Fruit fly (Drosophila melanogaster) whole organism, embryonic: ENCODE results near the gene Pino.

Source experiments
- Aef1 ChIP-seq: fragments of 200-800 bp; sonication (Bioruptor generic); IDR thresholded peaks from 3 replicates; pipeline ENCODE4 v1.3.6; 2022; ENCODE audit warnings: missing biosample characterization, missing genetic modification characterization
- Antp ChIP-seq: fragments of 200-800 bp; sonication (Bioruptor generic); optimal IDR thresholded peaks from 3 replicates; lab custom pipeline; 2016; ENCODE audit warnings: missing biosample characterization, missing genetic modification characterization
- BEAF-32 ChIP-seq: fragments of 200-800 bp; sonication (Bioruptor generic); optimal IDR thresholded peaks from 3 replicates; lab custom pipeline; 2017; ENCODE audit warnings: missing biosample characterization, missing genetic modification characterization, mild to moderate bottlenecking, moderate library complexity, missing genetic modification reagents
- Bgb ChIP-seq: fragments of 200-800 bp; sonication (Bioruptor generic); IDR thresholded peaks from 2 replicates; pipeline ENCODE4 v1.3.6; 2022; ENCODE audit warnings: missing biosample characterization, missing genetic modification characterization; ENCODE audit not compliant: partially characterized antibody
- CG11723 ChIP-seq: fragments of 200-800 bp; sonication (Bioruptor generic); optimal IDR thresholded peaks from 2 replicates; lab custom pipeline; 2017; ENCODE audit warnings: missing biosample characterization, mild to moderate bottlenecking, missing genetic modification characterization
- CG12236 ChIP-seq: fragments of 200-800 bp; sonication (Bioruptor generic); optimal IDR thresholded peaks from 2 replicates; lab custom pipeline; 2016; ENCODE audit warnings: missing biosample characterization, missing genetic modification characterization
- CG12942 ChIP-seq: fragments of 200-800 bp; sonication (Bioruptor generic); optimal IDR thresholded peaks from 3 replicates; lab custom pipeline; 2016; ENCODE audit warnings: missing biosample characterization, missing genetic modification characterization
- CG13287 ChIP-seq: fragments of 200-800 bp; sonication (Bioruptor generic); IDR thresholded peaks from 2 replicates; pipeline ENCODE4 v1.3.6; 2022; ENCODE audit warnings: missing biosample characterization, missing genetic modification characterization; ENCODE audit not compliant: partially characterized antibody
- CG14441 ChIP-seq: fragments of 200-800 bp; sonication (Bioruptor generic); IDR thresholded peaks from 2 replicates; pipeline ENCODE4 v1.3.6; 2022; ENCODE audit warnings: missing biosample characterization, missing genetic modification characterization
- CG14667 ChIP-seq: fragments of 200-800 bp; sonication (Bioruptor generic); IDR thresholded peaks from 2 replicates; pipeline ENCODE4 v1.3.6; 2022; ENCODE audit warnings: missing biosample characterization, missing genetic modification characterization
- CG15479 ChIP-seq: fragments of 200-800 bp; sonication (Bioruptor generic); optimal IDR thresholded peaks from 3 replicates; lab custom pipeline; 2019; ENCODE audit warnings: missing biosample characterization, mild to moderate bottlenecking, missing genetic modification characterization, moderate library complexity
- CG15696 ChIP-seq: fragments of 200-800 bp; sonication (Bioruptor generic); optimal IDR thresholded peaks from 2 replicates; lab custom pipeline; 2019; ENCODE audit warnings: missing biosample characterization, mild to moderate bottlenecking, missing genetic modification characterization, moderate library complexity
- CG1792 ChIP-seq: fragments of 200-800 bp; sonication (Bioruptor generic); optimal IDR thresholded peaks from 2 replicates; lab custom pipeline; 2016; ENCODE audit warnings: missing biosample characterization, missing genetic modification characterization
- CG18476 ChIP-seq: fragments of 200-800 bp; sonication (Bioruptor generic); optimal IDR thresholded peaks from 2 replicates; lab custom pipeline; 2016; ENCODE audit warnings: missing biosample characterization, mild to moderate bottlenecking, missing genetic modification characterization
- CG32772 ChIP-seq: fragments of 200-800 bp; sonication (Bioruptor generic); IDR thresholded peaks from 2 replicates; pipeline ENCODE4 v1.3.6; 2022; ENCODE audit warnings: missing biosample characterization, missing genetic modification characterization
- CG3838 ChIP-seq: fragments of 200-800 bp; sonication (Bioruptor generic); optimal IDR thresholded peaks from 3 replicates; lab custom pipeline; 2016; ENCODE audit warnings: missing biosample characterization, missing genetic modification characterization
- CG4282 ChIP-seq: fragments of 200-800 bp; sonication (Bioruptor generic); optimal IDR thresholded peaks from 2 replicates; lab custom pipeline; 2016; ENCODE audit warnings: missing biosample characterization, missing genetic modification characterization
- CG4424 ChIP-seq: fragments of 200-800 bp; sonication (Bioruptor generic); optimal IDR thresholded peaks from 3 replicates; lab custom pipeline; 2016; ENCODE audit warnings: missing biosample characterization, missing genetic modification characterization
- CG5245 ChIP-seq: fragments of 200-800 bp; sonication (Bioruptor generic); optimal IDR thresholded peaks from 3 replicates; lab custom pipeline; 2016; ENCODE audit warnings: missing biosample characterization, missing genetic modification characterization
- CG6813 ChIP-seq: fragments of 200-800 bp; sonication (Bioruptor generic); optimal IDR thresholded peaks from 2 replicates; lab custom pipeline; 2017; ENCODE audit warnings: missing biosample characterization, missing genetic modification characterization, mild to moderate bottlenecking, moderate library complexity, missing genetic modification reagents
- CG8089 ChIP-seq: fragments of 200-800 bp; sonication (Bioruptor generic); optimal IDR thresholded peaks from 3 replicates; lab custom pipeline; 2016; ENCODE audit warnings: missing biosample characterization, missing genetic modification characterization
- CG9215 ChIP-seq: fragments of 200-800 bp; sonication (Bioruptor generic); IDR thresholded peaks from 2 replicates; pipeline ENCODE4 v1.3.6; 2022; ENCODE audit warnings: missing biosample characterization, missing genetic modification characterization
- CG9437 ChIP-seq: fragments of 200-800 bp; sonication (Bioruptor generic); optimal IDR thresholded peaks from 2 replicates; lab custom pipeline; 2018; ENCODE audit warnings: missing biosample characterization, mild to moderate bottlenecking, missing genetic modification characterization
- CG9609 ChIP-seq: fragments of 200-800 bp; sonication (Bioruptor generic); optimal IDR thresholded peaks from 3 replicates; lab custom pipeline; 2016; ENCODE audit warnings: missing biosample characterization, missing genetic modification characterization
- CG9932 ChIP-seq: fragments of 200-800 bp; sonication (Bioruptor generic); IDR thresholded peaks from 2 replicates; pipeline ENCODE4 v1.3.6; 2022; ENCODE audit warnings: missing biosample characterization, missing genetic modification characterization
- CHES-1-like ChIP-seq: fragments of 200-800 bp; sonication (Bioruptor generic); optimal IDR thresholded peaks from 2 replicates; lab custom pipeline; 2016; ENCODE audit warnings: missing biosample characterization, missing genetic modification characterization
- CoRest ChIP-seq: fragments of 200-800 bp; sonication (Bioruptor generic); optimal IDR thresholded peaks from 3 replicates; lab custom pipeline; 2018; ENCODE audit warnings: missing biosample characterization, mild to moderate bottlenecking, missing genetic modification characterization, moderate library complexity
- ERR ChIP-seq: fragments of 200-800 bp; sonication (Bioruptor generic); optimal IDR thresholded peaks from 2 replicates; lab custom pipeline; 2016; ENCODE audit warnings: missing biosample characterization, missing genetic modification characterization
- Elba2 ChIP-seq: fragments of 200-800 bp; sonication (Bioruptor generic); optimal IDR thresholded peaks from 3 replicates; lab custom pipeline; 2016; ENCODE audit warnings: missing biosample characterization, missing genetic modification characterization
- Fer1 ChIP-seq: fragments of 200-800 bp; sonication (Bioruptor generic); optimal IDR thresholded peaks from 2 replicates; lab custom pipeline; 2017; ENCODE audit warnings: missing biosample characterization, mild to moderate bottlenecking, missing genetic modification characterization
- HHEX ChIP-seq: fragments of 200-800 bp; sonication (Bioruptor generic); optimal IDR thresholded peaks from 3 replicates; lab custom pipeline; 2017; ENCODE audit warnings: missing biosample characterization, mild to moderate bottlenecking, missing genetic modification characterization, missing genetic modification reagents
- Jarid2 ChIP-seq: fragments of 200-800 bp; sonication (Bioruptor generic); optimal IDR thresholded peaks from 3 replicates; lab custom pipeline; 2017; ENCODE audit warnings: mild to moderate bottlenecking, missing biosample characterization, missing genetic modification reagents, missing genetic modification characterization
- Med ChIP-seq: fragments of 200-800 bp; sonication (Bioruptor generic); peaks from one replicate; lab custom pipeline; 2016; ENCODE audit warnings: missing biosample characterization, missing genetic modification characterization, mild to moderate bottlenecking, inconsistent platforms, moderate library complexity
- NFAT ChIP-seq: fragments of 200-800 bp; sonication (Bioruptor generic); IDR thresholded peaks from 2 replicates; pipeline ENCODE4 v1.3.6; 2022; ENCODE audit warnings: missing biosample characterization, missing genetic modification characterization
- Nf-YB ChIP-seq: fragments of 200-800 bp; sonication (Bioruptor generic); optimal IDR thresholded peaks from 3 replicates; lab custom pipeline; 2019; ENCODE audit warnings: missing biosample characterization, mild to moderate bottlenecking, missing genetic modification characterization, moderate library complexity
- Sin3A ChIP-seq: fragments of >200 bp; optimal IDR thresholded peaks from 2 replicates; lab custom pipeline; 2018
- Six4 ChIP-seq: fragments of 200-800 bp; sonication (Bioruptor generic); optimal IDR thresholded peaks from 2 replicates; lab custom pipeline; 2016; ENCODE audit warnings: missing biosample characterization, missing genetic modification characterization
- Taf1 ChIP-seq: fragments of 200-800 bp; sonication (Bioruptor generic); IDR thresholded peaks from 2 replicates; pipeline ENCODE4 v1.3.6; 2022; ENCODE audit warnings: missing biosample characterization, missing genetic modification characterization
- Vsx1 ChIP-seq: fragments of 200-800 bp; sonication (Bioruptor generic); optimal IDR thresholded peaks from 2 replicates; lab custom pipeline; 2017; ENCODE audit warnings: missing biosample characterization, mild to moderate bottlenecking, missing genetic modification characterization, missing genetic modification reagents
- Xbp1 ChIP-seq: fragments of 200-800 bp; sonication (Bioruptor generic); optimal IDR thresholded peaks from 3 replicates; lab custom pipeline; 2016; ENCODE audit warnings: missing biosample characterization, mild to moderate bottlenecking, missing genetic modification characterization
- ash1 ChIP-seq: fragments of 200-800 bp; sonication (Bioruptor generic); optimal IDR thresholded peaks from 2 replicates; lab custom pipeline; 2018; ENCODE audit warnings: missing biosample characterization, mild to moderate bottlenecking, missing genetic modification characterization
- az2 ChIP-seq: fragments of 200-800 bp; sonication (Bioruptor generic); optimal IDR thresholded peaks from 3 replicates; lab custom pipeline; 2016; ENCODE audit warnings: missing biosample characterization, missing genetic modification characterization
- ftz-f1 ChIP-seq: fragments of 200-800 bp; sonication (Bioruptor generic); optimal IDR thresholded peaks from 2 replicates; lab custom pipeline; 2016; ENCODE audit warnings: missing biosample characterization, missing genetic modification characterization
- gt ChIP-seq: fragments of 200-800 bp; sonication (Bioruptor generic); IDR thresholded peaks from 2 replicates; pipeline ENCODE4 v1.3.6; 2022; ENCODE audit warnings: missing biosample characterization, missing genetic modification characterization
- lov ChIP-seq, 2 experiments: fragments of 200-800 bp in 1 of 2; fragments of >200 bp in 1 of 2; sonication (Bioruptor generic) in 1 of 2; IDR thresholded peaks in 1 of 2; optimal IDR thresholded peaks in 1 of 2; 2 replicates in 1 of 2; 3 replicates in 1 of 2; pipeline versions ENCODE4 v1.3.6 to Lab custom; 2017 to 2022; ENCODE audit warnings: missing biosample characterization in 1 of 2, missing genetic modification characterization in 1 of 2
- luna ChIP-seq: fragments of 200-800 bp; sonication (Bioruptor generic); optimal IDR thresholded peaks from 2 replicates; lab custom pipeline; 2016; ENCODE audit warnings: missing biosample characterization, missing genetic modification characterization
- pros ChIP-seq: fragments of 200-800 bp; sonication (Bioruptor generic); optimal IDR thresholded peaks from 3 replicates; lab custom pipeline; 2019; ENCODE audit warnings: missing biosample characterization, mild to moderate bottlenecking, missing genetic modification characterization, moderate library complexity
- psq ChIP-seq: fragments of 200-800 bp; sonication (Bioruptor generic); optimal IDR thresholded peaks from 2 replicates; lab custom pipeline; 2017; ENCODE audit warnings: missing biosample characterization, missing genetic modification characterization
- repo ChIP-seq: fragments of 200-800 bp; sonication (Bioruptor generic); optimal IDR thresholded peaks from 2 replicates; lab custom pipeline; 2016; ENCODE audit warnings: missing biosample characterization, missing genetic modification characterization
- vvl ChIP-seq: fragments of 200-800 bp; sonication (Bioruptor generic); IDR thresholded peaks from 2 replicates; pipeline ENCODE4 v1.3.6; 2022; ENCODE audit warnings: missing biosample characterization, missing genetic modification characterization

The Pino gene

DNA sequence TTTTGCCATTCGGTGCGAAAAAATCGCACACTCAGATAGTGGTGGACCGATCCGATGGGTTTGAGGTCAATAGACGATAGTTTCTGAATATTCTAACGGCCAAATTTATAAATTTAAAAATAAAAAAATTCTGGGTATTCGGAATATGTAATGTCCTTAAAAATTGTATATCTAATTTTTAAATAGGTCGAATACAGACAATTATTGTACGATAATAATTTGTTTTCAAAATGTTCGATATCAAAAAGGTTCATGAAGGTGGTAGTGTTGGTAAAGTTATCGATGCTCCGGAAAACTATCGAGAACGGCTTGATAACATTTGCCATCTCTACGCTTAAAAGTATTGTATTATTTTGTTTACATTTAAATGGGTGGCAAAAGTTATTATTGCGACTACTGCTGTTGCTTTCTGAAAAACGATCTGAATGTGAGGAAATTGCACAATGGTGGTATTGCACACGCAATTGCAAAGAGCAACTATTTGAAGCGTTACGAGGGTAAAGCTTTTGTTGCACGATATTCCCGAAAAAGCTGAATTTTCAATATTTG, 41.2 kb upstream of the Pino start, which contains the start of the genes CG31922 and Plap (continued):
- TF ChIP-seq CG9437 (GFP tag; lab: Kevin White, UChicago): peak; percentile 55
- no peak for TF ChIP-seq CG12236
- TF ChIP-seq ERR (GFP tag; lab: Kevin White, UChicago): no peak
- TF ChIP-seq luna (GFP tag; lab: Kevin White, UChicago): peak; percentile 21
- peak; percentile 29 for TF ChIP-seq Nf-YB (GFP tag; lab: Kevin White, UChicago)
- peak; percentile 77 for TF ChIP-seq CG4424
- TF ChIP-seq CG15696 (tag; lab: Kevin White, UChicago): peak; percentile 69
- peak; percentile 68 for TF ChIP-seq ftz-f1 (GFP tag; lab: Kevin White, UChicago)
- peak; percentile 70 for TF ChIP-seq Fer1 (GFP tag; lab: Kevin White, UChicago)
- peak; percentile 25; the same call in 1 of the 2 replicates for TF ChIP-seq vvl
- peak; percentile 60; the same call in 2 of the 3 replicates for TF ChIP-seq Aef1 (GFP tag; lab: Robert Waterston, UW)
- TF ChIP-seq CG6813: no peak
- TF ChIP-seq CG8089: no peak
- peak; percentile 69 for TF ChIP-seq CG18476 (GFP tag; lab: Kevin White, UChicago)
- TF ChIP-seq Taf1 (GFP tag; lab: Robert Waterston, UW): peak; percentile 39; the same call in 1 of the 2 replicates
- TF ChIP-seq az2 (GFP tag; lab: Kevin White, UChicago): peak; percentile 65
- TF ChIP-seq CoRest (tag; lab: Kevin White, UChicago): peak; percentile 87
- TF ChIP-seq CG1792 (GFP tag; lab: Kevin White, UChicago): peak; percentile 39
- TF ChIP-seq psq (GFP tag; lab: Kevin White, UChicago): peak; percentile 16
- TF ChIP-seq CG14441 (GFP tag; lab: Robert Waterston, UW): peak; percentile 50; the same call in 1 of the 2 replicates
- no peak for TF ChIP-seq Elba2
- no peak for TF ChIP-seq CG11723 (GFP tag; lab: Kevin White, UChicago)
- TF ChIP-seq CG12942: peak; percentile 60
- TF ChIP-seq Six4 (GFP tag; lab: Kevin White, UChicago): peak; percentile 41
- TF ChIP-seq ash1 (GFP tag; lab: Kevin White, UChicago): no peak
- peak; percentile 78 for TF ChIP-seq CG9215 (GFP tag; lab: Robert Waterston, UW)
- TF ChIP-seq Xbp1 (GFP tag; lab: Kevin White, UChicago): peak; percentile 73
- peak; percentile 39 for TF ChIP-seq CG5245 (GFP tag; lab: Kevin White, UChicago)
- TF ChIP-seq HHEX (GFP tag; lab: Kevin White, UChicago): peak; percentile 3
- TF ChIP-seq repo: peak; percentile 7
- TF ChIP-seq CG15479 (GFP tag; lab: Kevin White, UChicago): no peak
- TF ChIP-seq CG4282 (GFP tag; lab: Kevin White, UChicago): peak; percentile 17
- TF ChIP-seq BEAF-32 (GFP tag; lab: Kevin White, UChicago): peak; percentile 97
- TF ChIP-seq Vsx1 (GFP tag; lab: Kevin White, UChicago): no peak
- peak; percentile 89 for TF ChIP-seq CG9932
- peak; percentile 57 for TF ChIP-seq Antp (GFP tag; lab: Kevin White, UChicago)
- TF ChIP-seq Sin3A (lab: Kevin White, UChicago): peak; percentile 74
- TF ChIP-seq pros: no peak
- TF ChIP-seq Bgb: peak; percentile 81
- no peak for TF ChIP-seq CG14667 (GFP tag; lab: Robert Waterston, UW)
- 0 out of 2 replicates have a peak, but pooled peaks have one; percentile 30 for TF ChIP-seq NFAT
- TF ChIP-seq Jarid2: no peak
- peak; percentile 95 for TF ChIP-seq CG13287 (GFP tag; lab: Robert Waterston, UW)
- TF ChIP-seq CG32772 (GFP tag; lab: Robert Waterston, UW): no peak
- TF ChIP-seq gt (GFP tag; lab: Robert Waterston, UW): no peak
- peak; percentile 93 for TF ChIP-seq Med (GFP tag; lab: Kevin White, UChicago)
- peak; percentile 56 for TF ChIP-seq CHES-1-like (GFP tag; lab: Kevin White, UChicago)
- TF ChIP-seq CG9609 (GFP tag; lab: Kevin White, UChicago): peak; percentile 27
- TF ChIP-seq lov (optimal IDR thresholded peaks at IDR 0.05; lab: Kevin White, UChicago): no peak
- no peak for TF ChIP-seq lov (GFP tag; IDR thresholded peaks at IDR 0.05; lab: Robert Waterston, UW)
- no peak for TF ChIP-seq CG3838 (GFP tag; lab: Kevin White, UChicago)
